Fruit fly (Drosophila melanogaster) whole organism, embryonic: ENCODE data around the gene CG9270.

ENCODE experiments used
- ATbp ChIP-seq: fragments of 200-800 bp; sonication (Bioruptor generic); optimal IDR thresholded peaks from 2 replicates; lab custom pipeline; 2017; ENCODE audit warnings: missing biosample characterization, mild to moderate bottlenecking, missing genetic modification characterization, missing genetic modification reagents
- Antp ChIP-seq: fragments of 200-800 bp; sonication (Bioruptor generic); optimal IDR thresholded peaks from 3 replicates; lab custom pipeline; 2016; ENCODE audit warnings: missing biosample characterization, missing genetic modification characterization
- CG10209 ChIP-seq: fragments of 200-800 bp; sonication (Bioruptor generic); optimal IDR thresholded peaks from 3 replicates; lab custom pipeline; 2017; ENCODE audit warnings: missing biosample characterization, mild to moderate bottlenecking, missing genetic modification characterization, missing genetic modification reagents
- CG10979 ChIP-seq: fragments of 200-800 bp; sonication (Bioruptor generic); optimal IDR thresholded peaks from 2 replicates; lab custom pipeline; 2018; ENCODE audit warnings: missing biosample characterization, mild to moderate bottlenecking, missing genetic modification characterization, moderate library complexity
- CG11093 ChIP-seq: fragments of 200-800 bp; sonication (Bioruptor generic); IDR thresholded peaks from 3 replicates; pipeline ENCODE4 v1.3.6; 2022; ENCODE audit warnings: missing biosample characterization, missing genetic modification characterization
- CG11504 ChIP-seq: fragments of 200-800 bp; sonication (Bioruptor generic); optimal IDR thresholded peaks from 3 replicates; lab custom pipeline; 2019; ENCODE audit warnings: missing biosample characterization, mild to moderate bottlenecking, missing genetic modification characterization, moderate library complexity
- CG13123 ChIP-seq: fragments of 200-800 bp; sonication (Bioruptor generic); optimal IDR thresholded peaks from 2 replicates; lab custom pipeline; 2016; ENCODE audit warnings: missing biosample characterization, missing genetic modification characterization
- CG15011 ChIP-seq: fragments of 200-800 bp; sonication (Bioruptor generic); optimal IDR thresholded peaks from 3 replicates; lab custom pipeline; 2018; ENCODE audit warnings: missing biosample characterization, mild to moderate bottlenecking, missing genetic modification characterization
- CG17328 ChIP-seq: fragments of 200-800 bp; sonication (Bioruptor generic); IDR thresholded peaks from 2 replicates; pipeline ENCODE4 v1.3.6; 2022; ENCODE audit warnings: missing biosample characterization, missing genetic modification characterization
- CG17359 ChIP-seq: fragments of 200-800 bp; sonication (Bioruptor generic); optimal IDR thresholded peaks from 3 replicates; lab custom pipeline; 2018; ENCODE audit warnings: missing biosample characterization, mild to moderate bottlenecking, missing genetic modification characterization, moderate library complexity
- CG18476 ChIP-seq: fragments of 200-800 bp; sonication (Bioruptor generic); optimal IDR thresholded peaks from 2 replicates; lab custom pipeline; 2016; ENCODE audit warnings: missing biosample characterization, mild to moderate bottlenecking, missing genetic modification characterization
- CG2199 ChIP-seq: fragments of 200-800 bp; sonication (Bioruptor generic); IDR thresholded peaks from 3 replicates; pipeline ENCODE4 v1.3.6; 2022; ENCODE audit warnings: missing biosample characterization, missing genetic modification characterization
- CG3281 ChIP-seq: fragments of 200-800 bp; sonication (Bioruptor generic); optimal IDR thresholded peaks from 3 replicates; lab custom pipeline; 2017; ENCODE audit warnings: missing biosample characterization, mild to moderate bottlenecking, missing genetic modification characterization
- CG34376 ChIP-seq: fragments of 200-800 bp; sonication (Bioruptor generic); optimal IDR thresholded peaks from 2 replicates; lab custom pipeline; 2018; ENCODE audit warnings: missing biosample characterization, mild to moderate bottlenecking, missing genetic modification characterization
- CG3726 ChIP-seq: fragments of 200-800 bp; sonication (Bioruptor generic); IDR thresholded peaks from 3 replicates; pipeline ENCODE4, ENCODE4 v1.3.6; 2022; ENCODE audit warnings: missing biosample characterization, missing genetic modification characterization
- CG3838 ChIP-seq: fragments of 200-800 bp; sonication (Bioruptor generic); optimal IDR thresholded peaks from 3 replicates; lab custom pipeline; 2016; ENCODE audit warnings: missing biosample characterization, missing genetic modification characterization
- CG6765 ChIP-seq: fragments of 200-800 bp; sonication (Bioruptor generic); optimal IDR thresholded peaks from 3 replicates; lab custom pipeline; 2017; ENCODE audit warnings: missing biosample characterization, mild to moderate bottlenecking, missing genetic modification characterization
- CG6791 ChIP-seq: fragments of 200-800 bp; sonication (Bioruptor generic); IDR thresholded peaks from 3 replicates; pipeline ENCODE4 v1.3.6; 2022; ENCODE audit warnings: missing biosample characterization, missing genetic modification characterization; ENCODE audit not compliant: partially characterized antibody
- CG8281 ChIP-seq: fragments of 200-800 bp; sonication (Bioruptor generic); optimal IDR thresholded peaks from 2 replicates; lab custom pipeline; 2018; ENCODE audit warnings: missing biosample characterization, mild to moderate bottlenecking, missing genetic modification characterization, moderate library complexity
- D ChIP-seq, 2 experiments: fragments of 200-800 bp in 1 of 2; fragments of >200 bp in 1 of 2; sonication (Bioruptor generic) in 1 of 2; optimal IDR thresholded peaks; 2 replicates in 1 of 2; 3 replicates in 1 of 2; lab custom pipeline; 2017; ENCODE audit warnings: mild to moderate bottlenecking in 1 of 2, missing biosample characterization in 1 of 2, missing genetic modification characterization in 1 of 2, missing genetic modification reagents in 1 of 2
- D19A ChIP-seq: fragments of 200-800 bp; optimal IDR thresholded peaks from 3 replicates; lab custom pipeline; 2019; ENCODE audit warnings: missing biosample characterization, mild to moderate bottlenecking, missing genetic modification characterization, moderate library complexity
- D19B ChIP-seq: fragments of 200-800 bp; sonication (Bioruptor generic); optimal IDR thresholded peaks from 2 replicates; lab custom pipeline; 2017; ENCODE audit warnings: missing biosample characterization, mild to moderate bottlenecking, missing genetic modification characterization
- Hmr ChIP-seq: fragments of 200-800 bp; sonication (Bioruptor generic); optimal IDR thresholded peaks from 3 replicates; lab custom pipeline; 2017; ENCODE audit warnings: mild to moderate bottlenecking, missing biosample characterization, missing genetic modification reagents, missing genetic modification characterization
- Hmx ChIP-seq: fragments of 200-800 bp; sonication (Bioruptor generic); optimal IDR thresholded peaks from 2 replicates; lab custom pipeline; 2016; ENCODE audit warnings: missing biosample characterization, missing genetic modification characterization
- Oaz ChIP-seq: fragments of 200-800 bp; sonication (Bioruptor generic); IDR thresholded peaks from 2 replicates; pipeline ENCODE4 v1.3.6; 2022; ENCODE audit warnings: missing biosample characterization, missing genetic modification characterization
- Opbp ChIP-seq: fragments of 200-800 bp; sonication (Bioruptor generic); IDR thresholded peaks from 3 replicates; pipeline ENCODE4 v1.3.6; 2022; ENCODE audit warnings: missing biosample characterization, missing genetic modification characterization; ENCODE audit not compliant: partially characterized antibody
- Poxn ChIP-seq: fragments of 200-800 bp; sonication (Bioruptor generic); IDR thresholded peaks from 2 replicates; pipeline ENCODE4 v1.3.6; 2022; ENCODE audit warnings: missing biosample characterization, missing genetic modification characterization
- Ravus ChIP-seq: fragments of 200-800 bp; sonication (Bioruptor generic); IDR thresholded peaks from 2 replicates; pipeline ENCODE4 v1.3.6; 2022; ENCODE audit warnings: missing biosample characterization, missing genetic modification characterization
- Sox102F ChIP-seq: fragments of 200-800 bp; sonication (Bioruptor generic); optimal IDR thresholded peaks from 2 replicates; lab custom pipeline; 2018; ENCODE audit warnings: missing biosample characterization, mild to moderate bottlenecking, missing genetic modification characterization, moderate library complexity
- TFAM ChIP-seq: fragments of 200-800 bp; sonication (Bioruptor generic); optimal IDR thresholded peaks from 2 replicates; lab custom pipeline; 2017; ENCODE audit warnings: missing biosample characterization, missing genetic modification characterization, inconsistent platforms
- az2 ChIP-seq: fragments of 200-800 bp; sonication (Bioruptor generic); optimal IDR thresholded peaks from 3 replicates; lab custom pipeline; 2016; ENCODE audit warnings: missing biosample characterization, missing genetic modification characterization
- caup ChIP-seq: fragments of 200-800 bp; sonication (Bioruptor generic); optimal IDR thresholded peaks from 3 replicates; lab custom pipeline; 2017; ENCODE audit warnings: missing biosample characterization, mild to moderate bottlenecking, missing genetic modification characterization, moderate library complexity; ENCODE audit not compliant: severe bottlenecking
- chinmo ChIP-seq: fragments of 200-800 bp; sonication (Bioruptor generic); IDR thresholded peaks from 4 replicates; pipeline ENCODE4 v1.3.6; 2022; ENCODE audit warnings: missing biosample characterization, missing genetic modification characterization; ENCODE audit not compliant: partially characterized antibody
- esg ChIP-seq: fragments of 200-800 bp; sonication (Bioruptor generic); conservative IDR thresholded peaks from 2 replicates; pipeline ENCODE4 v1.3.6; 2022; ENCODE audit warnings: missing biosample characterization, missing genetic modification characterization
- eve ChIP-seq, 2 experiments: fragments of >200 bp; optimal IDR thresholded peaks; 2 replicates each; lab custom pipeline; 2017; ENCODE audit warnings: missing biosample characterization in 2 of 2, missing genetic modification characterization in 2 of 2
- pnt ChIP-seq: fragments of 200-800 bp; sonication (Bioruptor generic); optimal IDR thresholded peaks from 3 replicates; lab custom pipeline; 2016; ENCODE audit warnings: missing biosample characterization, missing genetic modification characterization
- pros ChIP-seq: fragments of 200-800 bp; sonication (Bioruptor generic); optimal IDR thresholded peaks from 3 replicates; lab custom pipeline; 2019; ENCODE audit warnings: missing biosample characterization, mild to moderate bottlenecking, missing genetic modification characterization, moderate library complexity
- repo ChIP-seq: fragments of 200-800 bp; sonication (Bioruptor generic); optimal IDR thresholded peaks from 2 replicates; lab custom pipeline; 2016; ENCODE audit warnings: missing biosample characterization, missing genetic modification characterization
- ro ChIP-seq: fragments of 200-800 bp; sonication (Bioruptor generic); IDR thresholded peaks from 2 replicates; pipeline ENCODE4 v1.3.6; 2022; ENCODE audit warnings: missing biosample characterization, missing genetic modification characterization
- scrt ChIP-seq: fragments of 200-800 bp; sonication (Bioruptor generic); optimal IDR thresholded peaks from 2 replicates; lab custom pipeline; 2018; ENCODE audit warnings: missing biosample characterization, mild to moderate bottlenecking, missing genetic modification characterization, moderate library complexity
- sim ChIP-seq: fragments of 200-800 bp; sonication (Bioruptor generic); IDR thresholded peaks from 2 replicates; pipeline ENCODE4 v1.3.6; 2022; ENCODE audit warnings: missing biosample characterization, missing genetic modification characterization
- sisA ChIP-seq: fragments of 200-800 bp; sonication (Bioruptor generic); IDR thresholded peaks from 2 replicates; pipeline ENCODE4 v1.3.6; 2022; ENCODE audit warnings: missing biosample characterization, missing genetic modification characterization
- tll ChIP-seq, 2 experiments: fragments of 200-800 bp in 1 of 2; fragments of >200 bp in 1 of 2; sonication (Bioruptor generic) in 1 of 2; optimal IDR thresholded peaks; 2 replicates each; lab custom pipeline; 2017 to 2019; ENCODE audit warnings: missing biosample characterization in 2 of 2, missing genetic modification characterization in 2 of 2, mild to moderate bottlenecking in 1 of 2, moderate library complexity in 1 of 2
- vfl ChIP-seq: fragments of 200-800 bp; sonication (Bioruptor generic); optimal IDR thresholded peaks from 2 replicates; lab custom pipeline; 2016; ENCODE audit warnings: missing biosample characterization, missing genetic modification characterization
- z ChIP-seq: fragments of 200-800 bp; sonication (Bioruptor generic); IDR thresholded peaks from 3 replicates; pipeline ENCODE4 v1.3.6; 2022; ENCODE audit warnings: missing biosample characterization, missing genetic modification characterization
- zen ChIP-seq: fragments of 200-800 bp; sonication (Bioruptor generic); optimal IDR thresholded peaks from 3 replicates; lab custom pipeline; 2018; ENCODE audit warnings: missing biosample characterization, mild to moderate bottlenecking, missing genetic modification characterization, moderate library complexity
- zen2 ChIP-seq: fragments of 200-800 bp; sonication (Bioruptor generic); IDR thresholded peaks from 3 replicates; pipeline ENCODE4 v1.3.6; 2022; ENCODE audit warnings: missing biosample characterization, missing genetic modification characterization; ENCODE audit not compliant: partially characterized antibody

CG9270 gene

DNA sequence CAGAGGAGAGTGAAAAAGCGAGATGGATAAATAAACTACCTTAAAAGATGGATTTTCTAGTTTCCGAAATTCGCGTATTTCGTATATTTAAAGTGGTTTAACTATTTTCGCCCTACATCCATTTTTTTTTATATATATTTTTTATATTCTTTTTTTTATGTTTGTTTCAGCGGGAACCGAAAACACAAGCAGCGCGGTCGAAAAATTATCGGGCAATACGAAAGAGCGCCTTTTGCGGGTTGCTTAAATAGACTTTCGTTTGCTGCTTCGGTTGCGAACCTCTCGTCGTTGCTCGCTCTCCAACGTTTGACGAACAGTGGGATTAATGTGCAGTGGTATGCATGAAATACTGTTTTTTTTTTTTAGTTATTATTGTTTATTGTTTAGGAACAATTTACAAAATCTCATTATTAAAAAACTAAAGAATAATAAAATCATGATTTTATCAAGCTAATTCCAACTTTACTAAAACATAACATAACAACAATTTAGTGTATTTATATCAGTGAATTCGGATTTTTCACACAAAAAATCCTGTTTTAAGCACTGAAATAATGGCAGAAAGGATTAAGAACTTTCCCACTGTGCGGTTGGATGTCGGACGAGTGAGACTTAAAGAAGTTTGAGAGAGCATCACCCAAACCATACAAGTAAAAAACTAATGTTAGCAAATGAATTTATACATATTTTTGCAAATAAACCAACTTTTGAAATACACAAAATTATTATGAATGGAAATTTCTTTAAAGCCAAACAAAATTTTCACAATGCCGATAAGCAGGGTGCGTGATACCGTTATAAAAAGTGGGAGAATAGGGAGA lies 16.5 kb downstream of the CG9270 start (continued):
- TF ChIP-seq CG6791 (GFP tag; lab: Robert Waterston, UW) = no peak
- peak; percentile 22 for TF ChIP-seq pnt (GFP tag; lab: Kevin White, UChicago)
- peak; percentile 53 for TF ChIP-seq esg (GFP tag; lab: Robert Waterston, UW)
- TF ChIP-seq CG17359 (tag; lab: Kevin White, UChicago) = peak; percentile 94
- peak; percentile 21; the same call in 1 of the 2 replicates for TF ChIP-seq Oaz (GFP tag; lab: Robert Waterston, UW)
- peak; percentile 75 for TF ChIP-seq Sox102F (GFP tag; lab: Kevin White, UChicago)
- TF ChIP-seq eve (GFP tag; optimal IDR thresholded peaks at IDR 0.05; lab: Kevin White, UChicago) = peak in 1 of 2 experiments; percentile 88
- peak; percentile 90 for TF ChIP-seq CG10979 (tag; lab: Kevin White, UChicago)
- TF ChIP-seq chinmo (GFP tag; lab: Robert Waterston, UW) = 0 out of 4 replicates have a peak, but pooled peaks have one; percentile 76
- TF ChIP-seq sim (GFP tag; lab: Robert Waterston, UW) = 0 out of 2 replicates have a peak, but pooled peaks have one; percentile 46
- peak; percentile 95 for TF ChIP-seq CG3281 (GFP tag; lab: Kevin White, UChicago)
- TF ChIP-seq tll (GFP tag; optimal IDR thresholded peaks at IDR 0.05; lab: Kevin White, UChicago) = no peak
- no peak for TF ChIP-seq Ravus (GFP tag; lab: Robert Waterston, UW)
- no peak for TF ChIP-seq ro (GFP tag; lab: Robert Waterston, UW)
- TF ChIP-seq caup = peak; percentile 60
- TF ChIP-seq z (GFP tag; lab: Robert Waterston, UW) = peak; percentile 43; the same call in 1 of the 3 replicates
- TF ChIP-seq az2 = peak; percentile 61
- TF ChIP-seq CG11504 = peak; percentile 97
- TF ChIP-seq CG11093 (GFP tag; lab: Robert Waterston, UW) = peak; percentile 81
- no peak for TF ChIP-seq CG2199 (GFP tag; lab: Robert Waterston, UW)
- TF ChIP-seq Poxn (GFP tag; lab: Robert Waterston, UW) = no peak
- TF ChIP-seq CG13123 (GFP tag; lab: Kevin White, UChicago) = peak; percentile 18
- TF ChIP-seq CG17328 = peak; percentile 62
- TF ChIP-seq TFAM = peak; percentile 71
- no peak for TF ChIP-seq Opbp (GFP tag; lab: Robert Waterston, UW)
- TF ChIP-seq vfl (GFP tag; lab: Kevin White, UChicago) = peak; percentile 51
- no peak for TF ChIP-seq zen2 (GFP tag; lab: Robert Waterston, UW)
- TF ChIP-seq pros (GFP tag; lab: Kevin White, UChicago) = no peak
- peak; percentile 86 for TF ChIP-seq D19B (GFP tag; lab: Kevin White, UChicago)
- peak; percentile 64 for TF ChIP-seq Hmr (GFP tag; lab: Kevin White, UChicago)
- peak; percentile 5 for TF ChIP-seq repo
- peak; percentile 69 for TF ChIP-seq CG18476 (GFP tag; lab: Kevin White, UChicago)
- peak; percentile 67 for TF ChIP-seq Hmx (GFP tag; lab: Kevin White, UChicago)
- peak; percentile 43; the same call in 1 of the 2 replicates for TF ChIP-seq sisA
- TF ChIP-seq D (optimal IDR thresholded peaks at IDR 0.05; lab: Kevin White, UChicago) = no peak
- TF ChIP-seq D (GFP tag; optimal IDR thresholded peaks at IDR 0.05; lab: Kevin White, UChicago) = peak; percentile 86
- TF ChIP-seq Antp (GFP tag; lab: Kevin White, UChicago) = peak; percentile 25
- TF ChIP-seq scrt (GFP tag; lab: Kevin White, UChicago) = peak; percentile 90
- TF ChIP-seq D19A (tag; lab: Kevin White, UChicago) = peak; percentile 75
- TF ChIP-seq ATbp (GFP tag; lab: Kevin White, UChicago) = peak; percentile 42
- TF ChIP-seq CG10209 (GFP tag; lab: Kevin White, UChicago) = peak; percentile 65
- peak; percentile 94 for TF ChIP-seq CG15011 (GFP tag; lab: Kevin White, UChicago)
- peak; percentile 90 for TF ChIP-seq zen
- peak; percentile 92 for TF ChIP-seq CG6765 (GFP tag; lab: Kevin White, UChicago)
- TF ChIP-seq CG8281 (tag; lab: Kevin White, UChicago) = peak; percentile 83
- TF ChIP-seq CG34376 (GFP tag; lab: Kevin White, UChicago) = peak; percentile 75
- TF ChIP-seq CG3726 (GFP tag; lab: Robert Waterston, UW) = peak; percentile 36; the same call in 1 of the 3 replicates
- peak; percentile 12 for TF ChIP-seq CG3838 (GFP tag; lab: Kevin White, UChicago)
